Worm (Caenorhabditis elegans) whole organism, young adult: Measurements from ENCODE around the gene M01B2.12.

Source experiments
- F57A8.1 ChIP-seq: fragments of 200-800 bp; sonication (Bioruptor generic); optimal IDR thresholded peaks from 2 replicates; lab custom pipeline; 2018; ENCODE audit warnings: mild to moderate bottlenecking, missing genetic modification characterization, moderate library complexity, missing compliant biosample characterization
- K11D2.4 ChIP-seq: fragments of 200-800 bp; sonication (Bioruptor generic); IDR thresholded peaks from 2 replicates; pipeline ENCODE4 v1.3.6; 2022; ENCODE audit warnings: missing genetic modification reagents, missing genetic modification characterization, missing compliant biosample characterization
- T26A5.8 ChIP-seq: sonication (generic microtip); optimal IDR thresholded peaks from 2 replicates; lab custom pipeline; 2016; ENCODE audit warnings: missing genetic modification characterization, missing compliant biosample characterization
- ama-1 ChIP-seq, 3 experiments: fragments of 150-350 bp in 1 of 3; sonication (generic microtip) in 2 of 3; optimal IDR thresholded peaks; 2 replicates each; lab custom pipeline; 2014 to 2018; ENCODE audit warnings: missing biosample characterization in 2 of 3, missing genetic modification characterization in 2 of 3, missing genetic modification reagents in 2 of 3
- aptf-2 ChIP-seq: fragments of 200-800 bp; sonication (Bioruptor generic); conservative IDR thresholded peaks from 2 replicates; pipeline ENCODE4 v1.3.6; 2022; ENCODE audit warnings: missing genetic modification reagents, missing genetic modification characterization, missing compliant biosample characterization
- attf-6 ChIP-seq: fragments of 200-800 bp; sonication (Bioruptor generic); IDR thresholded peaks from 2 replicates; pipeline ENCODE4 v1.3.6; 2022; ENCODE audit warnings: missing genetic modification reagents, missing genetic modification characterization, missing compliant biosample characterization
- bed-2 ChIP-seq: fragments of 200-800 bp; sonication (Bioruptor generic); IDR thresholded peaks from 2 replicates; pipeline ENCODE4 v1.3.6; 2022; ENCODE audit warnings: missing genetic modification reagents, missing genetic modification characterization, missing compliant biosample characterization
- ceh-27 ChIP-seq: fragments of 200-800 bp; sonication (Bioruptor generic); optimal IDR thresholded peaks from 2 replicates; lab custom pipeline; 2018; ENCODE audit warnings: mild to moderate bottlenecking, missing genetic modification characterization, moderate library complexity, missing compliant biosample characterization
- gei-17 ChIP-seq: fragments of 200-800 bp; sonication (Bioruptor generic); optimal IDR thresholded peaks from 2 replicates; lab custom pipeline; 2018; ENCODE audit warnings: mild to moderate bottlenecking, missing genetic modification characterization, missing compliant biosample characterization
- snpc-3.4 ChIP-seq: sonication (generic microtip); optimal IDR thresholded peaks from 2 replicates; lab custom pipeline; 2017; ENCODE audit warnings: missing genetic modification characterization, mild to moderate bottlenecking, missing compliant biosample characterization, antibody characterized with exemption, moderate library complexity, missing genotype, missing genetic modification reagents

DNA sequence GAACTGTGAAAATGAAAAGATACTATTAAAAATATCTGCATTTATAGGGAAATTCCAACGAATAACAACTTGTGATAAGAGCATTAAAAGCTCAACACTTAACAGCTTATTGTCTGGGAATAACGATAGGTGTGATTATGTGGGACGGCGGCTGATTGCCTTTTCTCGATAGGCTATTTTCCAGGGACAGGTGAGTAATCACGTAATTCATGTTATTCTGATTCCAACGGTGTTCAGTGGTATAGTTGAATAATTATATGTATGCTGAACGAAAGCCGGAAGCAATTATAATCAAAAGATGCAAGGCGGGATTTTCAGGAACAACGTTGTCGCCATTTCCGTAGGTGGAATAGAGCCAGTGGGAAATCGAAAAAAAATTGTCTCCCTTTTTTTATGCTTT, 12.9 kb upstream of the M01B2.12 start, which contains the start of gene srw-17:
- no peak for TF ChIP-seq T26A5.8 (tag; lab: Kevin White, UChicago)
- TF ChIP-seq attf-6 (GFP tag; lab: Robert Waterston, UW): no peak
- no peak for TF ChIP-seq ama-1 (optimal IDR thresholded peaks at IDR 0.05; lab: Kevin White, UChicago)
- TF ChIP-seq ama-1 (GFP tag; optimal IDR thresholded peaks at IDR 0.05; lab: Kevin White, UChicago): no peak
- TF ChIP-seq bed-2: no peak
- TF ChIP-seq K11D2.4: no peak
- TF ChIP-seq F57A8.1 (GFP tag; lab: Kevin White, UChicago): no peak
- no peak for TF ChIP-seq gei-17 (GFP tag; lab: Kevin White, UChicago)
- no peak for TF ChIP-seq ceh-27 (GFP tag; lab: Kevin White, UChicago)
- no peak for TF ChIP-seq snpc-3.4
- no peak for TF ChIP-seq aptf-2 (GFP tag; lab: Robert Waterston, UW)
